Worm (Caenorhabditis elegans): ENCODE data around the gene irld-47.

irld-47 gene

DNA sequence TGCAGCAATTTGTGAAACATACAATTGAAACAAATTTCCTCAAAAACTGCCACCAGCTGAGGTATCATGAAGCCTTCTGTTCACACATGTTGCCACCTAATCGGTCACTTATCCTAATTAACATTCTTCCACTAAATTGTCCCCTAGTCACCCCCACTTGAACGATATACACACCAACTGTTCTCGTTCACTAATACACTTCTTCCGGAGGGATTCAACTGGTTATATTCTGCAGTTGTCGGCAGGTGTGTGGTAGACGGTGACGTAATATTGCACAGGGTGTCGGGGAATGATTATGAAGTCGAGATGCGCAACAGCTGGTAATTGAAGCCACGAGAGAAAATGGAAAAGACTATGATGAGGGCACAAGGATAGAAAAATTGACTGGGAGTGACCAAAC is 6.9 kb downstream of the irld-47 start:
- TF ChIP-seq ets-7 (tag; optimal IDR thresholded peaks at IDR 0.05) (peak; percentile 83), hnd-1 (tag; optimal IDR thresholded peaks at IDR 0.05) (no peak)

ce11 chrII:7814915-7815314 is 7.4 kb downstream of the irld-47 start:
- TF ChIP-seq F13C5.2 (tag; optimal IDR thresholded peaks at IDR 0.05) (no peak), tbx-11 (GFP tag; IDR thresholded peaks at IDR 0.05) (no peak), hmg-4 (GFP tag; optimal IDR thresholded peaks at IDR 0.05) (no peak), ets-7 (tag; optimal IDR thresholded peaks at IDR 0.05) (no peak), ceh-13 (GFP tag; optimal IDR thresholded peaks at IDR 0.05) (no peak), sea-1 (GFP tag; conservative IDR thresholded peaks at IDR 0.05) (no peak), ama-1 (optimal IDR thresholded peaks at IDR 0.05) (no peak), tra-4 (tag; optimal IDR thresholded peaks at IDR 0.05) (no peak), pes-1 (GFP tag; IDR thresholded peaks at IDR 0.05) (no peak), tbx-37 (GFP tag; conservative IDR thresholded peaks at IDR 0.05) (no peak)

DNA sequence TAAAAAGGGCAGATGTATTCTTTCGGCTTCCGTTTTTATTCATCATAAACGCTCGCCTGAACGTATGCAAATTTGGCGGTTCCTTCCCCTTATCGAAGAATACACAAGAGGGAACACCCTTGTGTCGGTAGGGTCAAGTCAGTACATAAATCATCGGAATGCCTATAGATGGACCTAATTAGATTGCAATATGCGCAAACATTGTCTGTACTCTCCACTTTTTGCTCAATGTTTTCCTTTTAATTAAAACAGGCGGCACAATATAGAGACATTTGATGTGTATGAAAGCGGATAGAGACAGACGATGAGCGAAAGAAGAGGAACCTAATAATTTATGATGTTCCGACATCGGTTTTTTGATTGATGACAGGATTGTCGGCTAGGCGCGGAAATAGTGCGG is 8.1 kb downstream of the irld-47 start:
- TF ChIP-seq tbx-11 (GFP tag; IDR thresholded peaks at IDR 0.05) (no peak), hmg-4 (GFP tag; optimal IDR thresholded peaks at IDR 0.05) (peak; percentile 52)

ce11 chrII:7813645-7814044 is 8.7 kb downstream of the irld-47 start:
- no peak for TF ChIP-seq ets-7 (tag; optimal IDR thresholded peaks at IDR 0.05)

- no peak for TF ChIP-seq ceh-36 (tag; optimal IDR thresholded peaks at IDR 0.05)
- TF ChIP-seq B0310.2 (tag; optimal IDR thresholded peaks at IDR 0.05): no peak
- TF ChIP-seq ama-1 (optimal IDR thresholded peaks at IDR 0.05): no peak
- peak; percentile 46 for TF ChIP-seq hmg-4 (GFP tag; optimal IDR thresholded peaks at IDR 0.05)
- no peak for TF ChIP-seq tbx-11 (GFP tag; IDR thresholded peaks at IDR 0.05)
- TF ChIP-seq F13C5.2 (tag; optimal IDR thresholded peaks at IDR 0.05): no peak
- 0 out of 2 replicates have a peak, but pooled peaks have one; percentile 40 for TF ChIP-seq sea-1 (GFP tag; conservative IDR thresholded peaks at IDR 0.05)
Observed at ce11 chrII:7813237-7813636, 9.1 kb downstream of the irld-47 start.

DNA sequence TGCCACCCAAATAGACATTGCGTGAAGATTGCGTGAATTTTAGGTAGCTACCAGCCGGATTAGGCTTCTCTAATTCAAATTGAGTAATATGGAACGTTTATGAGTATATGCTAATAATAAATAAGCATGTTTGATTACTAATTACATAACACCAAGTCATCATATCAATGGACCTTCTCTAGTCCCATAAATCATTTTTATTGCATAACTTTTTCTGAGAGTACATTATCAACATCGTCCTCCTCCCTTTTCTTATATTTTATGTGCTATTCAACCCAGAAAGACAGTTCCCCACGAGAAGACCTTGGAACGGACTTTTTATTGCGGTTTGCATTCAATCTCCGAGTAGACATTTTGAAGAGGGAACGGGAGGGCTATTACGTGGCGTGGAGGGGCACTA is 10.0 kb downstream of the irld-47 start:
- TF ChIP-seq ets-7 (tag; optimal IDR thresholded peaks at IDR 0.05) (no peak), hnd-1 (tag; optimal IDR thresholded peaks at IDR 0.05) (no peak), ceh-36 (tag; optimal IDR thresholded peaks at IDR 0.05) (peak; percentile 34), hmbx-1 (tag; optimal IDR thresholded peaks at IDR 0.05) (peak; percentile 3), sea-1 (GFP tag; conservative IDR thresholded peaks at IDR 0.05) (no peak; the same call in 1 of the 2 replicates), tbx-37 (GFP tag; conservative IDR thresholded peaks at IDR 0.05) (no peak), ceh-13 (GFP tag; optimal IDR thresholded peaks at IDR 0.05) (no peak), hmg-4 (GFP tag; optimal IDR thresholded peaks at IDR 0.05) (peak; percentile 29), F13C5.2 (tag; optimal IDR thresholded peaks at IDR 0.05) (no peak), flt-1 (GFP tag; IDR thresholded peaks at IDR 0.05) (no peak), tbx-11 (GFP tag; IDR thresholded peaks at IDR 0.05) (no peak), B0310.2 (tag; optimal IDR thresholded peaks at IDR 0.05) (peak; percentile 46), aly-1 (tag; optimal IDR thresholded peaks at IDR 0.05) (no peak), ama-1 (optimal IDR thresholded peaks at IDR 0.05) (no peak)

ce11 chrII:7810869-7811543 is 11.3 kb downstream of the irld-47 start, which contains the start of gene cki-1:
Gene cki-1 (plus strand): TSS chrII:7811240.
- TF ChIP-seq scrt-1 (GFP tag; IDR thresholded peaks at IDR 0.05): 0 out of 2 replicates have a peak, but pooled peaks have one; percentile 43
- TF ChIP-seq F13C5.2 (tag; optimal IDR thresholded peaks at IDR 0.05): no peak
- no peak for TF ChIP-seq tbx-11 (GFP tag; IDR thresholded peaks at IDR 0.05)
- peak; percentile 72 for TF ChIP-seq hmg-4 (GFP tag; optimal IDR thresholded peaks at IDR 0.05)
- peak; percentile 44 for TF ChIP-seq B0310.2 (tag; optimal IDR thresholded peaks at IDR 0.05)
- TF ChIP-seq ceh-36 (tag; optimal IDR thresholded peaks at IDR 0.05): peak; percentile 36
- 0 out of 2 replicates have a peak, but pooled peaks have one; percentile 40 for TF ChIP-seq flt-1 (GFP tag; IDR thresholded peaks at IDR 0.05)
- peak; percentile 81 for TF ChIP-seq aly-1 (tag; optimal IDR thresholded peaks at IDR 0.05)
- peak; percentile 50 for TF ChIP-seq pes-1 (GFP tag; IDR thresholded peaks at IDR 0.05)
- TF ChIP-seq sea-1 (GFP tag; conservative IDR thresholded peaks at IDR 0.05): 0 out of 2 replicates have a peak, but pooled peaks have one; percentile 49

ce11 chrII:7810162-7810868 is 12.0 kb downstream of the irld-47 start:
- no peak for TF ChIP-seq ets-7 (tag; optimal IDR thresholded peaks at IDR 0.05)
- no peak for TF ChIP-seq flt-1 (GFP tag; IDR thresholded peaks at IDR 0.05)
- TF ChIP-seq hmbx-1 (tag; optimal IDR thresholded peaks at IDR 0.05): no peak
- TF ChIP-seq tbx-11 (GFP tag; IDR thresholded peaks at IDR 0.05): no peak

Data from whole organism, early embryonic.